Worm (Caenorhabditis elegans): ENCODE results near the gene ssup-72.

The ssup-72 gene

ce11 chrII:6823912-6824311, 47.5 kb downstream of the ssup-72 start (continued):
- TF ChIP-seq fkh-8 (tag; optimal IDR thresholded peaks at IDR 0.05) (peak; percentile 1), nhr-84 (tag; optimal IDR thresholded peaks at IDR 0.05) (no peak), rnt-1 (tag; optimal IDR thresholded peaks at IDR 0.05) (no peak), ceh-88 (GFP tag; IDR thresholded peaks at IDR 0.05) (no peak), snu-23 (GFP tag; optimal IDR thresholded peaks at IDR 0.05) (peak; percentile 56), sptf-1 (tag; optimal IDR thresholded peaks at IDR 0.05) (no peak), ztf-11 (tag; optimal IDR thresholded peaks at IDR 0.05) (no peak), fkh-10 (GFP tag; optimal IDR thresholded peaks at IDR 0.05) (peak; percentile 69), snpc-4 (tag; optimal IDR thresholded peaks at IDR 0.05) (no peak), pax-3 (tag; optimal IDR thresholded peaks at IDR 0.05) (no peak), ceh-82 (tag; optimal IDR thresholded peaks at IDR 0.05) (peak in 1 of 3 experiments; percentile 25), ceh-8 (GFP tag; optimal IDR thresholded peaks at IDR 0.05) (no peak)

- TF ChIP-seq nhr-20 (tag; optimal IDR thresholded peaks at IDR 0.05) (peak; percentile 5), hlh-4 (tag; optimal IDR thresholded peaks at IDR 0.05) (no peak), lin-15B (tag; optimal IDR thresholded peaks at IDR 0.05) (no peak), skn-1 (tag; optimal IDR thresholded peaks at IDR 0.05) (no peak), nhr-71 (tag; optimal IDR thresholded peaks at IDR 0.05) (peak; percentile 20), egl-13 (tag; optimal IDR thresholded peaks at IDR 0.05) (no peak), nhr-28 (tag; optimal IDR thresholded peaks at IDR 0.05) (no peak), fkh-4 (tag; optimal IDR thresholded peaks at IDR 0.05; ENCODE audit: borderline replicate concordance) (no peak), sox-4 (tag; optimal IDR thresholded peaks at IDR 0.05) (no peak), alr-1 (tag; optimal IDR thresholded peaks at IDR 0.05; ENCODE audit: borderline replicate concordance) (no peak), lin-14 (GFP tag; optimal IDR thresholded peaks at IDR 0.05) (peak; percentile 43), ztf-11 (tag; optimal IDR thresholded peaks at IDR 0.05) (no peak), elt-2 (tag; optimal IDR thresholded peaks at IDR 0.05) (peak; percentile 59), efl-3 (GFP tag; optimal IDR thresholded peaks at IDR 0.05) (no peak), nhr-76 (tag; optimal IDR thresholded peaks at IDR 0.05) (no peak), pag-3 (tag; optimal IDR thresholded peaks at IDR 0.05; ENCODE audit: borderline replicate concordance, insufficient read depth) (no peak), unc-30 (tag; optimal IDR thresholded peaks at IDR 0.05) (no peak), nhr-19 (GFP tag; conservative IDR thresholded peaks at IDR 0.05) (no peak), pax-3 (tag; optimal IDR thresholded peaks at IDR 0.05) (no peak), xbp-1 (tag; optimal IDR thresholded peaks at IDR 0.05) (no peak), snu-23 (GFP tag; optimal IDR thresholded peaks at IDR 0.05) (no peak), nhr-12 (tag; optimal IDR thresholded peaks at IDR 0.05) (no peak), F16B12.6 (tag; optimal IDR thresholded peaks at IDR 0.05) (no peak), grh-1 (GFP tag; IDR thresholded peaks at IDR 0.05) (no peak), C34B4.2 (tag; optimal IDR thresholded peaks at IDR 0.05) (no peak), dsc-1 (tag; optimal IDR thresholded peaks at IDR 0.05) (peak; percentile 8), sptf-1 (tag; optimal IDR thresholded peaks at IDR 0.05) (no peak), ceh-63 (GFP tag; optimal IDR thresholded peaks at IDR 0.05) (no peak), mab-9 (GFP tag; IDR thresholded peaks at IDR 0.05) (no peak), lin-39 (tag; optimal IDR thresholded peaks at IDR 0.05) (no peak), ama-1 (optimal IDR thresholded peaks at IDR 0.05) (no peak), nhr-47 (tag; optimal IDR thresholded peaks at IDR 0.05) (no peak), lin-35 (GFP tag; optimal IDR thresholded peaks at IDR 0.05) (peak in 1 of 2 experiments; percentile 13), ceh-82 (tag; optimal IDR thresholded peaks at IDR 0.05) (no peak), nhr-90 (tag; optimal IDR thresholded peaks at IDR 0.05; ENCODE audit: poor library complexity) (no peak), tlp-1 (tag; optimal IDR thresholded peaks at IDR 0.05) (no peak), irx-1 (tag; optimal IDR thresholded peaks at IDR 0.05) (no peak), unc-98 (GFP tag; IDR thresholded peaks at IDR 0.05) (no peak), aha-1 (tag; optimal IDR thresholded peaks at IDR 0.05) (no peak), isw-1 (GFP tag; IDR thresholded peaks at IDR 0.05) (no peak), elt-3 (tag; optimal IDR thresholded peaks at IDR 0.05) (peak in 4 of 6 experiments; percentile 10 to 48 (median 32)), fkh-8 (tag; optimal IDR thresholded peaks at IDR 0.05) (no peak), dpl-1 (GFP tag; optimal IDR thresholded peaks at IDR 0.05) (no peak), nhr-11 (tag; optimal IDR thresholded peaks at IDR 0.05) (no peak), nhr-237 (tag; optimal IDR thresholded peaks at IDR 0.05) (no peak)
These were observed 48.1 kb downstream of the ssup-72 start for ce11 chrII:6824524-6824923.
